Fruit fly (Drosophila melanogaster) whole organism, embryonic: ENCODE results near the gene fwd.
A peak's percentile ranks its signal among the peaks of the same experiment; 100 is the strongest.

ENCODE experiments used
- CG11085 ChIP-seq: fragments of 200-800 bp; sonication (Bioruptor generic); IDR thresholded peaks from 2 replicates; pipeline ENCODE4 v1.3.6; 2022; ENCODE audit warnings: missing biosample characterization, missing genetic modification characterization
- CG12219 ChIP-seq: fragments of 200-800 bp; sonication (Bioruptor generic); optimal IDR thresholded peaks from 3 replicates; lab custom pipeline; 2018; ENCODE audit warnings: missing biosample characterization, mild to moderate bottlenecking, missing genetic modification characterization
- CG12391 ChIP-seq: fragments of 200-800 bp; sonication (Bioruptor generic); optimal IDR thresholded peaks from 3 replicates; lab custom pipeline; 2018; ENCODE audit warnings: missing biosample characterization, mild to moderate bottlenecking, missing genetic modification characterization, moderate library complexity
- CG13424 ChIP-seq: fragments of 200-800 bp; sonication (Bioruptor generic); optimal IDR thresholded peaks from 2 replicates; lab custom pipeline; 2019; ENCODE audit warnings: missing biosample characterization, mild to moderate bottlenecking, missing genetic modification characterization, moderate library complexity
- CG14710 ChIP-seq: fragments of 200-800 bp; sonication (Bioruptor generic); optimal IDR thresholded peaks from 3 replicates; lab custom pipeline; 2019; ENCODE audit warnings: missing biosample characterization, mild to moderate bottlenecking, missing genetic modification characterization, moderate library complexity
- CG16863 ChIP-seq: fragments of 200-800 bp; sonication (Bioruptor generic); optimal IDR thresholded peaks from 3 replicates; lab custom pipeline; 2016; ENCODE audit warnings: missing biosample characterization, missing genetic modification characterization
- CG2875 ChIP-seq: fragments of 200-800 bp; sonication (Bioruptor generic); optimal IDR thresholded peaks from 2 replicates; lab custom pipeline; 2017; ENCODE audit warnings: missing biosample characterization, mild to moderate bottlenecking, missing genetic modification characterization, missing genetic modification reagents
- CG3163 ChIP-seq: fragments of 200-800 bp; sonication (Bioruptor generic); optimal IDR thresholded peaks from 3 replicates; lab custom pipeline; 2016; ENCODE audit warnings: missing biosample characterization, missing genetic modification characterization
- CG4282 ChIP-seq: fragments of 200-800 bp; sonication (Bioruptor generic); optimal IDR thresholded peaks from 2 replicates; lab custom pipeline; 2016; ENCODE audit warnings: missing biosample characterization, missing genetic modification characterization
- CG4424 ChIP-seq: fragments of 200-800 bp; sonication (Bioruptor generic); optimal IDR thresholded peaks from 3 replicates; lab custom pipeline; 2016; ENCODE audit warnings: missing biosample characterization, missing genetic modification characterization
- CG4707 ChIP-seq: fragments of 200-800 bp; sonication (Bioruptor generic); optimal IDR thresholded peaks from 2 replicates; lab custom pipeline; 2018; ENCODE audit warnings: missing biosample characterization, mild to moderate bottlenecking, missing genetic modification characterization, moderate library complexity
- CG4820 ChIP-seq: fragments of 200-800 bp; sonication (Bioruptor generic); optimal IDR thresholded peaks from 3 replicates; lab custom pipeline; 2016; ENCODE audit warnings: missing biosample characterization, missing genetic modification characterization
- CG6654 ChIP-seq: fragments of 200-800 bp; sonication (Bioruptor generic); optimal IDR thresholded peaks from 2 replicates; lab custom pipeline; 2017; ENCODE audit warnings: missing biosample characterization, mild to moderate bottlenecking, missing genetic modification characterization
- CG6813 ChIP-seq: fragments of 200-800 bp; sonication (Bioruptor generic); optimal IDR thresholded peaks from 2 replicates; lab custom pipeline; 2017; ENCODE audit warnings: missing biosample characterization, missing genetic modification characterization, mild to moderate bottlenecking, moderate library complexity, missing genetic modification reagents
- CG7357 ChIP-seq: fragments of 200-800 bp; sonication (Bioruptor generic); IDR thresholded peaks from 3 replicates; pipeline ENCODE4 v1.3.6; 2022; ENCODE audit warnings: missing biosample characterization, missing genetic modification characterization
- CG7556 ChIP-seq: fragments of 200-800 bp; sonication (Bioruptor generic); optimal IDR thresholded peaks from 2 replicates; lab custom pipeline; 2017; ENCODE audit warnings: missing biosample characterization, mild to moderate bottlenecking, missing genetic modification characterization
- CG9797 ChIP-seq: fragments of 200-800 bp; sonication (Bioruptor generic); optimal IDR thresholded peaks from 3 replicates; lab custom pipeline; 2018; ENCODE audit warnings: missing biosample characterization, mild to moderate bottlenecking, missing genetic modification characterization
- Chrac-16 ChIP-seq: fragments of 200-800 bp; sonication (Bioruptor generic); optimal IDR thresholded peaks from 3 replicates; lab custom pipeline; 2016; ENCODE audit warnings: missing biosample characterization, missing genetic modification characterization
- Doc3 ChIP-seq: fragments of 200-800 bp; sonication (Bioruptor generic); IDR thresholded peaks from 3 replicates; pipeline ENCODE4 v1.3.6; 2022; ENCODE audit warnings: missing biosample characterization, missing genetic modification characterization; ENCODE audit not compliant: partially characterized antibody
- HmgD ChIP-seq: fragments of 200-800 bp; sonication (Bioruptor generic); optimal IDR thresholded peaks from 3 replicates; lab custom pipeline; 2016; ENCODE audit warnings: missing biosample characterization, missing genetic modification characterization
- Nf-YB ChIP-seq: fragments of 200-800 bp; sonication (Bioruptor generic); optimal IDR thresholded peaks from 3 replicates; lab custom pipeline; 2019; ENCODE audit warnings: missing biosample characterization, mild to moderate bottlenecking, missing genetic modification characterization, moderate library complexity
- Ravus ChIP-seq: fragments of 200-800 bp; sonication (Bioruptor generic); IDR thresholded peaks from 2 replicates; pipeline ENCODE4 v1.3.6; 2022; ENCODE audit warnings: missing biosample characterization, missing genetic modification characterization
- Rfx ChIP-seq: fragments of 200-800 bp; sonication (Bioruptor generic); IDR thresholded peaks from 2 replicates; pipeline ENCODE4 v1.3.6; 2022; ENCODE audit warnings: missing biosample characterization, missing genetic modification characterization
- Sry-δ ChIP-seq: fragments of 200-800 bp; sonication (Bioruptor generic); optimal IDR thresholded peaks from 2 replicates; lab custom pipeline; 2016; ENCODE audit warnings: missing biosample characterization, missing genetic modification characterization
- Ssrp ChIP-seq: fragments of 200-800 bp; sonication (Bioruptor generic); optimal IDR thresholded peaks from 2 replicates; lab custom pipeline; 2018; ENCODE audit warnings: missing biosample characterization, mild to moderate bottlenecking, missing genetic modification characterization, moderate library complexity
- TFAM ChIP-seq: fragments of 200-800 bp; sonication (Bioruptor generic); optimal IDR thresholded peaks from 2 replicates; lab custom pipeline; 2017; ENCODE audit warnings: missing biosample characterization, missing genetic modification characterization, inconsistent platforms
- Trl ChIP-seq, 3 experiments: fragments of >200 bp in 2 of 3; fragments of 200-800 bp in 1 of 3; sonication (Bioruptor generic) in 1 of 3; optimal IDR thresholded peaks; 2 replicates in 1 of 3; 3 replicates in 2 of 3; lab custom pipeline; 2016 to 2017; ENCODE audit warnings: missing biosample characterization in 1 of 3, missing genetic modification characterization in 1 of 3
- abd-A ChIP-seq: fragments of 200-800 bp; sonication (Bioruptor generic); optimal IDR thresholded peaks from 3 replicates; lab custom pipeline; 2019; ENCODE audit warnings: missing biosample characterization, mild to moderate bottlenecking, missing genetic modification characterization, moderate library complexity
- ash1 ChIP-seq: fragments of 200-800 bp; sonication (Bioruptor generic); optimal IDR thresholded peaks from 2 replicates; lab custom pipeline; 2018; ENCODE audit warnings: missing biosample characterization, mild to moderate bottlenecking, missing genetic modification characterization
- crc ChIP-seq: fragments of 200-800 bp; sonication (Bioruptor generic); optimal IDR thresholded peaks from 2 replicates; lab custom pipeline; 2016; ENCODE audit warnings: missing biosample characterization, missing genetic modification characterization
- crol ChIP-seq: fragments of 200-800 bp; sonication (Bioruptor generic); IDR thresholded peaks from 2 replicates; pipeline ENCODE4 v1.3.6; 2022; ENCODE audit warnings: missing biosample characterization, missing genetic modification characterization
- crp ChIP-seq, 2 experiments: fragments of 200-800 bp; sonication (Bioruptor generic); optimal IDR thresholded peaks; 2 replicates in 1 of 2; 3 replicates in 1 of 2; lab custom pipeline; 2017; ENCODE audit warnings: missing biosample characterization in 2 of 2, missing genetic modification characterization in 2 of 2, mild to moderate bottlenecking in 1 of 2, moderate library complexity in 1 of 2
- dati ChIP-seq: fragments of 200-800 bp; sonication (Bioruptor generic); IDR thresholded peaks from 2 replicates; pipeline ENCODE4 v1.3.6; 2022; ENCODE audit warnings: missing biosample characterization, missing genetic modification characterization
- emc ChIP-seq: fragments of 200-800 bp; sonication (Bioruptor generic); optimal IDR thresholded peaks from 2 replicates; lab custom pipeline; 2016; ENCODE audit warnings: missing biosample characterization, missing genetic modification characterization
- en ChIP-seq: fragments of 200-800 bp; sonication (Bioruptor generic); optimal IDR thresholded peaks from 2 replicates; lab custom pipeline; 2016; ENCODE audit warnings: missing biosample characterization, missing genetic modification characterization
- gce ChIP-seq: fragments of 200-800 bp; sonication (Bioruptor generic); IDR thresholded peaks from 3 replicates; pipeline ENCODE4 v1.3.6; 2022; ENCODE audit warnings: missing biosample characterization, missing genetic modification characterization
- gt ChIP-seq: fragments of 200-800 bp; sonication (Bioruptor generic); IDR thresholded peaks from 2 replicates; pipeline ENCODE4 v1.3.6; 2022; ENCODE audit warnings: missing biosample characterization, missing genetic modification characterization
- hkb ChIP-seq, 2 experiments: fragments of 200-800 bp in 1 of 2; fragments of >200 bp in 1 of 2; sonication (Bioruptor generic) in 1 of 2; IDR thresholded peaks in 1 of 2; optimal IDR thresholded peaks in 1 of 2; 2 replicates each; pipeline versions ENCODE4 v1.3.6 to Lab custom; 2017 to 2022; ENCODE audit warnings: missing biosample characterization in 1 of 2, missing genetic modification characterization in 1 of 2
- inv ChIP-seq: fragments of 200-800 bp; sonication (Bioruptor generic); IDR thresholded peaks from 2 replicates; pipeline ENCODE4 v1.3.6; 2022; ENCODE audit warnings: missing biosample characterization, missing genetic modification characterization; ENCODE audit not compliant: partially characterized antibody
- lmd ChIP-seq: fragments of 200-800 bp; sonication (Bioruptor generic); IDR thresholded peaks from 2 replicates; pipeline ENCODE4 v1.3.6; 2022; ENCODE audit warnings: missing biosample characterization, missing genetic modification characterization
- nerfin-1 ChIP-seq: fragments of 200-800 bp; sonication (Bioruptor generic); optimal IDR thresholded peaks from 3 replicates; lab custom pipeline; 2019; ENCODE audit warnings: missing biosample characterization, mild to moderate bottlenecking, missing genetic modification characterization, moderate library complexity
- onecut ChIP-seq: fragments of 200-800 bp; sonication (Bioruptor generic); IDR thresholded peaks from 2 replicates; pipeline ENCODE4 v1.3.6; 2022; ENCODE audit warnings: missing biosample characterization, missing genetic modification characterization
- org-1 ChIP-seq: fragments of 200-800 bp; sonication (Bioruptor generic); optimal IDR thresholded peaks from 2 replicates; lab custom pipeline; 2017; ENCODE audit warnings: missing biosample characterization, missing genetic modification characterization
- peb ChIP-seq: fragments of 200-800 bp; sonication (Bioruptor generic); IDR thresholded peaks from 2 replicates; pipeline ENCODE4 v1.3.6; 2022; ENCODE audit warnings: missing biosample characterization, missing genetic modification characterization
- pfk ChIP-seq: fragments of 200-800 bp; sonication (Bioruptor generic); optimal IDR thresholded peaks from 2 replicates; lab custom pipeline; 2018; ENCODE audit warnings: missing biosample characterization, mild to moderate bottlenecking, missing genetic modification characterization, moderate library complexity
- pho ChIP-seq: fragments of 200-800 bp; sonication (Bioruptor generic); optimal IDR thresholded peaks from 2 replicates; lab custom pipeline; 2016; ENCODE audit warnings: missing biosample characterization, missing genetic modification characterization
- phol ChIP-seq: fragments of 200-800 bp; sonication (Bioruptor generic); optimal IDR thresholded peaks from 3 replicates; lab custom pipeline; 2018; ENCODE audit warnings: missing biosample characterization, mild to moderate bottlenecking, missing genetic modification characterization, moderate library complexity
- unpg ChIP-seq: fragments of 200-800 bp; sonication (Bioruptor generic); optimal IDR thresholded peaks from 3 replicates; lab custom pipeline; 2018; ENCODE audit warnings: missing biosample characterization, mild to moderate bottlenecking, missing genetic modification characterization, moderate library complexity

The fwd gene

dm6 chr3L:347641-348405, 28.1 kb upstream of the fwd start (continued):
- TF ChIP-seq CG9797 (GFP tag; lab: Kevin White, UChicago) (no peak), CG6813 (GFP tag; lab: Kevin White, UChicago) (peak; percentile 63), pfk (GFP tag; lab: Kevin White, UChicago) (no peak), peb (GFP tag; lab: Robert Waterston, UW) (peak; percentile 74), TFAM (GFP tag; lab: Kevin White, UChicago) (peak; percentile 17), nerfin-1 (tag; lab: Kevin White, UChicago) (peak; percentile 53), emc (peak; percentile 28), Chrac-16 (GFP tag; lab: Kevin White, UChicago) (peak; percentile 76), crc (GFP tag; lab: Kevin White, UChicago) (peak; percentile 13), crol (GFP tag; lab: Robert Waterston, UW) (peak; percentile 80), CG4820 (GFP tag; lab: Kevin White, UChicago) (peak; percentile 74), Sry-δ (GFP tag; lab: Kevin White, UChicago) (no peak), CG4707 (GFP tag; lab: Kevin White, UChicago) (peak; percentile 59), CG6654 (peak; percentile 48), abd-A (no peak), onecut (peak; percentile 50; the same call in 1 of the 2 replicates), lmd (GFP tag; lab: Robert Waterston, UW) (peak; percentile 69), phol (tag; lab: Kevin White, UChicago) (peak; percentile 79), crp (GFP tag; optimal IDR thresholded peaks at IDR 0.05; lab: Kevin White, UChicago) (peak in 1 of 2 experiments; percentile 50), CG2875 (GFP tag; lab: Kevin White, UChicago) (peak; percentile 61), hkb (optimal IDR thresholded peaks at IDR 0.05; lab: Kevin White, UChicago) (no peak), hkb (GFP tag; IDR thresholded peaks at IDR 0.05; lab: Robert Waterston, UW) (peak; percentile 61), Doc3 (GFP tag; lab: Robert Waterston, UW) (no peak), CG14710 (tag; lab: Kevin White, UChicago) (peak; percentile 82), Nf-YB (GFP tag; lab: Kevin White, UChicago) (peak; percentile 68), CG4424 (peak; percentile 81), CG7357 (GFP tag; lab: Robert Waterston, UW) (no peak), gce (GFP tag; lab: Robert Waterston, UW) (no peak), CG3163 (peak; percentile 46), Rfx (GFP tag; lab: Robert Waterston, UW) (no peak), CG4282 (GFP tag; lab: Kevin White, UChicago) (no peak), gt (peak; percentile 24; the same call in 1 of the 2 replicates), Ravus (GFP tag; lab: Robert Waterston, UW) (peak; percentile 25; the same call in 1 of the 2 replicates), dati (GFP tag; lab: Robert Waterston, UW) (peak; percentile 73), CG11085 (GFP tag; lab: Robert Waterston, UW) (no peak), org-1 (peak; percentile 70), Ssrp (tag; lab: Kevin White, UChicago) (peak; percentile 81), inv (GFP tag; lab: Robert Waterston, UW) (no peak), pho (no peak), Trl (optimal IDR thresholded peaks at IDR 0.05; lab: Kevin White, UChicago) (peak; percentile 60 to 71), Trl (GFP tag; optimal IDR thresholded peaks at IDR 0.05; lab: Kevin White, UChicago) (peak; percentile 64), unpg (GFP tag; lab: Kevin White, UChicago) (peak; percentile 70), CG12391 (tag; lab: Kevin White, UChicago) (peak; percentile 82), ash1 (GFP tag; lab: Kevin White, UChicago) (no peak), HmgD (GFP tag; lab: Kevin White, UChicago) (peak; percentile 41), CG16863 (GFP tag; lab: Kevin White, UChicago) (peak; percentile 79), CG12219 (peak; percentile 71), CG7556 (GFP tag; lab: Kevin White, UChicago) (peak; percentile 61), en (GFP tag; lab: Kevin White, UChicago) (peak; percentile 63), CG13424 (tag; lab: Kevin White, UChicago) (peak; percentile 69)
